Fruit fly (Drosophila melanogaster): Measurements from ENCODE around the gene HisCl1.

The HisCl1 gene

dm6 chr3R:11763494-11764278 lies 23.3 kb upstream of the HisCl1 start:
- TF ChIP-seq ss (GFP tag; optimal IDR thresholded peaks at IDR 0.05) (peak; percentile 25 to 54), esn (GFP tag; optimal IDR thresholded peaks at IDR 0.05) (no peak), Met (GFP tag; optimal IDR thresholded peaks at IDR 0.05) (no peak), CG6792 (GFP tag; optimal IDR thresholded peaks at IDR 0.05) (no peak), CG6808 (GFP tag; optimal IDR thresholded peaks at IDR 0.05) (peak; percentile 47), CG9139 (GFP tag; optimal IDR thresholded peaks at IDR 0.05) (no peak), CG6854 (GFP tag; optimal IDR thresholded peaks at IDR 0.05) (peak; percentile 63), CG1621 (tag; optimal IDR thresholded peaks at IDR 0.05) (peak; percentile 93), Gug (GFP tag; IDR thresholded peaks at IDR 0.05) (no peak), CG8319 (GFP tag; optimal IDR thresholded peaks at IDR 0.05) (no peak), CG10669 (GFP tag; optimal IDR thresholded peaks at IDR 0.05) (no peak), salr (GFP tag; optimal IDR thresholded peaks at IDR 0.05) (no peak), Blimp-1 (GFP tag; optimal IDR thresholded peaks at IDR 0.05) (no peak), Eip78C (GFP tag) (peak; percentile 72), dsx (GFP tag; optimal IDR thresholded peaks at IDR 0.05; ENCODE audit: poor library complexity, severe bottlenecking) (peak; percentile 64), Hr39 (GFP tag; optimal IDR thresholded peaks at IDR 0.05) (no peak), CG16779 (tag; optimal IDR thresholded peaks at IDR 0.05) (no peak), CG31627 (GFP tag; optimal IDR thresholded peaks at IDR 0.05) (no peak), Smox (GFP tag; optimal IDR thresholded peaks at IDR 0.05) (no peak)

dm6 chr3R:11764279-11764880 lies 22.6 kb upstream of the HisCl1 start, which contains the start of gene Lk6:
Gene Lk6, minus strand, starts transcription at chr3R:11764457.
- TF ChIP-seq Hr4 (GFP tag; optimal IDR thresholded peaks at IDR 0.05) (no peak), Smox (GFP tag; optimal IDR thresholded peaks at IDR 0.05) (no peak), Eip93F (GFP tag; optimal IDR thresholded peaks at IDR 0.05) (no peak), lz (GFP tag; optimal IDR thresholded peaks at IDR 0.05) (peak; percentile 8), OdsH (GFP tag; optimal IDR thresholded peaks at IDR 0.05) (no peak), net (GFP tag; optimal IDR thresholded peaks at IDR 0.05) (peak; percentile 70), CG8319 (GFP tag; optimal IDR thresholded peaks at IDR 0.05) (no peak), cyc (GFP tag; optimal IDR thresholded peaks at IDR 0.05) (no peak), dsx (GFP tag; optimal IDR thresholded peaks at IDR 0.05; ENCODE audit: poor library complexity, severe bottlenecking) (peak; percentile 32), Eip75B (GFP tag; optimal IDR thresholded peaks at IDR 0.05) (peak; percentile 52), CG3919 (GFP tag; optimal IDR thresholded peaks at IDR 0.05) (peak; percentile 54), CG3032 (tag; optimal IDR thresholded peaks at IDR 0.05) (peak; percentile 6), Sox102F (GFP tag; optimal IDR thresholded peaks at IDR 0.05) (peak; percentile 61), CG7368 (GFP tag; optimal IDR thresholded peaks at IDR 0.05) (peak; percentile 47), Ets96B (tag; optimal IDR thresholded peaks at IDR 0.05) (peak; percentile 28), CG6276 (GFP tag; optimal IDR thresholded peaks at IDR 0.05) (no peak), fkh (GFP tag; optimal IDR thresholded peaks at IDR 0.05) (peak; percentile 28), ss (GFP tag; optimal IDR thresholded peaks at IDR 0.05) (peak; percentile 69), CG16779 (tag; optimal IDR thresholded peaks at IDR 0.05) (peak; percentile 70), Blimp-1 (GFP tag; optimal IDR thresholded peaks at IDR 0.05) (peak; percentile 24), esn (GFP tag; optimal IDR thresholded peaks at IDR 0.05) (peak; percentile 34), Sox14 (GFP tag; optimal IDR thresholded peaks at IDR 0.05) (peak; percentile 66), CG9139 (GFP tag; optimal IDR thresholded peaks at IDR 0.05) (peak; percentile 73), CG6792 (GFP tag; optimal IDR thresholded peaks at IDR 0.05) (no peak), spab (GFP tag; optimal IDR thresholded peaks at IDR 0.05) (no peak), CG1621 (tag; optimal IDR thresholded peaks at IDR 0.05) (peak; percentile 69), pdm3 (GFP tag; optimal IDR thresholded peaks at IDR 0.05) (no peak), CG34406 (GFP tag; optimal IDR thresholded peaks at IDR 0.05) (no peak), fd85E (GFP tag; optimal IDR thresholded peaks at IDR 0.05) (no peak), Lpt (GFP tag; optimal IDR thresholded peaks at IDR 0.05) (no peak), topi (GFP tag; optimal IDR thresholded peaks at IDR 0.05) (peak; percentile 31), CG8632 (GFP tag; optimal IDR thresholded peaks at IDR 0.05) (no peak), Hr38 (GFP tag; optimal IDR thresholded peaks at IDR 0.05) (no peak), salr (GFP tag; optimal IDR thresholded peaks at IDR 0.05) (peak in 1 of 2 experiments; percentile 0), CG6854 (GFP tag; optimal IDR thresholded peaks at IDR 0.05) (peak; percentile 90), CG11762 (GFP tag; optimal IDR thresholded peaks at IDR 0.05; ENCODE audit: insufficient read depth) (no peak), CG15336 (GFP tag; IDR thresholded peaks at IDR 0.05) (no peak), CG6808 (GFP tag; optimal IDR thresholded peaks at IDR 0.05) (peak; percentile 61), eg (GFP tag; IDR thresholded peaks at IDR 0.05) (no peak)

Data from whole organism, prepupa.